Worm (Caenorhabditis elegans): ENCODE data around the gene esyt-2.

ce11 chrIII:6177631-6178030 is 53.1 kb downstream of the esyt-2 start:
- TF ChIP-seq pha-4 (tag; optimal IDR thresholded peaks at IDR 0.05) (no peak), odd-2 (tag; optimal IDR thresholded peaks at IDR 0.05) (no peak), ama-1 (optimal IDR thresholded peaks at IDR 0.05) (no peak), hlh-6 (tag; optimal IDR thresholded peaks at IDR 0.05) (no peak), hlh-13 (GFP tag; optimal IDR thresholded peaks at IDR 0.05) (no peak), T23F11.4 (GFP tag; optimal IDR thresholded peaks at IDR 0.05) (no peak), ceh-14 (tag; optimal IDR thresholded peaks at IDR 0.05) (no peak), unc-3 (GFP tag; conservative IDR thresholded peaks at IDR 0.05) (no peak), unc-3 (tag; optimal IDR thresholded peaks at IDR 0.05) (no peak)

Data from whole organism, late embryonic.